Worm (Caenorhabditis elegans): Measurements from ENCODE around the gene ZK829.1.

ce11 chrIV:11955592-11955991 is 13.4 kb upstream of the ZK829.1 start:
- TF ChIP-seq him-1 (tag; optimal IDR thresholded peaks at IDR 0.05), result no peak
- no peak for TF ChIP-seq W03F9.2 (tag; optimal IDR thresholded peaks at IDR 0.05)
- TF ChIP-seq dao-5 (tag; optimal IDR thresholded peaks at IDR 0.05), result no peak

Measured in whole organism, L4/young adult.